Fruit fly (Drosophila melanogaster) whole organism, embryonic: ENCODE measurements around the gene Nepl18.

Source experiments
- Atf6 ChIP-seq: fragments of 200-800 bp; sonication (Bioruptor generic); IDR thresholded peaks from 2 replicates; pipeline ENCODE4 v1.3.6; 2022; ENCODE audit warnings: missing biosample characterization, missing genetic modification characterization
- Awh ChIP-seq: fragments of 200-800 bp; sonication (Bioruptor generic); IDR thresholded peaks from 2 replicates; pipeline ENCODE4, ENCODE4 v1.3.6; 2022; ENCODE audit warnings: missing biosample characterization, missing genetic modification characterization
- Bdp1 ChIP-seq: fragments of 200-800 bp; sonication (Bioruptor generic); optimal IDR thresholded peaks from 3 replicates; lab custom pipeline; 2016; ENCODE audit warnings: missing biosample characterization, missing genetic modification characterization
- CG11456 ChIP-seq: fragments of 200-800 bp; sonication (Bioruptor generic); IDR thresholded peaks from 3 replicates; pipeline ENCODE4 v1.3.6; 2022; ENCODE audit warnings: missing biosample characterization, missing genetic modification characterization
- CG12104 ChIP-seq: fragments of 200-800 bp; sonication (Bioruptor generic); optimal IDR thresholded peaks from 3 replicates; lab custom pipeline; 2016; ENCODE audit warnings: missing biosample characterization, missing genetic modification characterization
- CG14441 ChIP-seq: fragments of 200-800 bp; sonication (Bioruptor generic); IDR thresholded peaks from 2 replicates; pipeline ENCODE4 v1.3.6; 2022; ENCODE audit warnings: missing biosample characterization, missing genetic modification characterization
- CG1602 ChIP-seq: fragments of 200-800 bp; sonication (Bioruptor generic); optimal IDR thresholded peaks from 3 replicates; lab custom pipeline; 2016; ENCODE audit warnings: missing biosample characterization, missing genetic modification characterization
- CG1603 ChIP-seq: fragments of 200-800 bp; sonication (Bioruptor generic); optimal IDR thresholded peaks from 2 replicates; lab custom pipeline; 2019; ENCODE audit warnings: missing biosample characterization, mild to moderate bottlenecking, missing genetic modification characterization, moderate library complexity
- CG16863 ChIP-seq: fragments of 200-800 bp; sonication (Bioruptor generic); optimal IDR thresholded peaks from 3 replicates; lab custom pipeline; 2016; ENCODE audit warnings: missing biosample characterization, missing genetic modification characterization
- CG2129 ChIP-seq: fragments of 200-800 bp; sonication (Bioruptor generic); IDR thresholded peaks from 2 replicates; pipeline ENCODE4 v1.3.6; 2022; ENCODE audit warnings: missing biosample characterization, missing genetic modification characterization; ENCODE audit not compliant: partially characterized antibody
- CG2199 ChIP-seq: fragments of 200-800 bp; sonication (Bioruptor generic); IDR thresholded peaks from 3 replicates; pipeline ENCODE4 v1.3.6; 2022; ENCODE audit warnings: missing biosample characterization, missing genetic modification characterization
- CG3163 ChIP-seq: fragments of 200-800 bp; sonication (Bioruptor generic); optimal IDR thresholded peaks from 3 replicates; lab custom pipeline; 2016; ENCODE audit warnings: missing biosample characterization, missing genetic modification characterization
- CG33213 ChIP-seq: fragments of 200-800 bp; sonication (Bioruptor generic); optimal IDR thresholded peaks from 3 replicates; lab custom pipeline; 2016; ENCODE audit warnings: missing biosample characterization, missing genetic modification characterization
- CG3726 ChIP-seq: fragments of 200-800 bp; sonication (Bioruptor generic); IDR thresholded peaks from 3 replicates; pipeline ENCODE4, ENCODE4 v1.3.6; 2022; ENCODE audit warnings: missing biosample characterization, missing genetic modification characterization
- CG4820 ChIP-seq: fragments of 200-800 bp; sonication (Bioruptor generic); optimal IDR thresholded peaks from 3 replicates; lab custom pipeline; 2016; ENCODE audit warnings: missing biosample characterization, missing genetic modification characterization
- CG5245 ChIP-seq: fragments of 200-800 bp; sonication (Bioruptor generic); optimal IDR thresholded peaks from 3 replicates; lab custom pipeline; 2016; ENCODE audit warnings: missing biosample characterization, missing genetic modification characterization
- CG6175 ChIP-seq: fragments of 200-800 bp; sonication (Bioruptor generic); IDR thresholded peaks from 3 replicates; pipeline ENCODE4 v1.3.6; 2022; ENCODE audit warnings: missing biosample characterization, missing genetic modification characterization
- CG7357 ChIP-seq: fragments of 200-800 bp; sonication (Bioruptor generic); IDR thresholded peaks from 3 replicates; pipeline ENCODE4 v1.3.6; 2022; ENCODE audit warnings: missing biosample characterization, missing genetic modification characterization
- CG7963 ChIP-seq: fragments of 200-800 bp; sonication (Bioruptor generic); IDR thresholded peaks from 3 replicates; pipeline ENCODE4 v1.3.6; 2022; ENCODE audit warnings: missing biosample characterization, missing genetic modification characterization; ENCODE audit not compliant: partially characterized antibody
- Dip2 ChIP-seq: fragments of 200-800 bp; sonication (Bioruptor generic); IDR thresholded peaks from 2 replicates; pipeline ENCODE4 v1.3.6; 2022; ENCODE audit warnings: missing biosample characterization, missing genetic modification characterization
- Doc3 ChIP-seq: fragments of 200-800 bp; sonication (Bioruptor generic); IDR thresholded peaks from 3 replicates; pipeline ENCODE4 v1.3.6; 2022; ENCODE audit warnings: missing biosample characterization, missing genetic modification characterization; ENCODE audit not compliant: partially characterized antibody
- Dref ChIP-seq: fragments of 200-800 bp; sonication (Bioruptor generic); IDR thresholded peaks from 2 replicates; pipeline ENCODE4 v1.3.6; 2022; ENCODE audit warnings: missing biosample characterization, missing genetic modification characterization
- Ets97D ChIP-seq: fragments of 200-800 bp; sonication (Bioruptor generic); optimal IDR thresholded peaks from 3 replicates; lab custom pipeline; 2016; ENCODE audit warnings: missing biosample characterization, missing genetic modification characterization
- Hand ChIP-seq: fragments of 200-800 bp; sonication (Bioruptor generic); optimal IDR thresholded peaks from 2 replicates; lab custom pipeline; 2017; ENCODE audit warnings: mild to moderate bottlenecking, missing biosample characterization, missing genetic modification reagents, missing genetic modification characterization
- HmgD ChIP-seq: fragments of 200-800 bp; sonication (Bioruptor generic); optimal IDR thresholded peaks from 3 replicates; lab custom pipeline; 2016; ENCODE audit warnings: missing biosample characterization, missing genetic modification characterization
- Myb ChIP-seq: fragments of 200-800 bp; sonication (Bioruptor generic); optimal IDR thresholded peaks from 2 replicates; lab custom pipeline; 2016; ENCODE audit warnings: missing biosample characterization, missing genetic modification characterization
- Sry-β ChIP-seq: fragments of 200-800 bp; sonication (Bioruptor generic); optimal IDR thresholded peaks from 2 replicates; lab custom pipeline; 2018; ENCODE audit warnings: missing biosample characterization, mild to moderate bottlenecking, missing genetic modification characterization, moderate library complexity
- YL-1 ChIP-seq: fragments of 200-800 bp; sonication (Bioruptor generic); optimal IDR thresholded peaks from 3 replicates; lab custom pipeline; 2017; ENCODE audit warnings: missing biosample characterization, mild to moderate bottlenecking, missing genetic modification characterization
- btn ChIP-seq: fragments of 200-800 bp; sonication (Bioruptor generic); optimal IDR thresholded peaks from 2 replicates; lab custom pipeline; 2016; ENCODE audit warnings: missing biosample characterization, missing genetic modification characterization
- cato ChIP-seq: fragments of 200-800 bp; sonication (Bioruptor generic); optimal IDR thresholded peaks from 2 replicates; lab custom pipeline; 2016; ENCODE audit warnings: missing biosample characterization, missing genetic modification characterization, borderline replicate concordance
- chif ChIP-seq, 2 experiments: fragments of 200-800 bp; sonication (Bioruptor generic); optimal IDR thresholded peaks; 3 replicates each; lab custom pipeline; 2016; ENCODE audit warnings: missing biosample characterization in 2 of 2, missing genetic modification characterization in 2 of 2
- danr ChIP-seq: fragments of 200-800 bp; sonication (Bioruptor generic); IDR thresholded peaks from 2 replicates; pipeline ENCODE4 v1.3.6; 2022; ENCODE audit warnings: missing biosample characterization, missing genetic modification characterization
- dmrt11E ChIP-seq: fragments of 200-800 bp; sonication (Bioruptor generic); optimal IDR thresholded peaks from 3 replicates; lab custom pipeline; 2018; ENCODE audit warnings: missing biosample characterization, mild to moderate bottlenecking, missing genetic modification characterization, moderate library complexity
- dmrt99B ChIP-seq: fragments of 200-800 bp; sonication (Bioruptor generic); optimal IDR thresholded peaks from 2 replicates; lab custom pipeline; 2018; ENCODE audit warnings: missing biosample characterization, mild to moderate bottlenecking, missing genetic modification characterization, moderate library complexity
- ewg ChIP-seq: fragments of 200-800 bp; sonication (Bioruptor generic); optimal IDR thresholded peaks from 3 replicates; lab custom pipeline; 2017; ENCODE audit warnings: mild to moderate bottlenecking, missing biosample characterization, missing genetic modification reagents, missing genetic modification characterization
- fd3F ChIP-seq: fragments of 200-800 bp; sonication (Bioruptor generic); optimal IDR thresholded peaks from 2 replicates; lab custom pipeline; 2018; ENCODE audit warnings: missing biosample characterization, mild to moderate bottlenecking, missing genetic modification characterization, moderate library complexity
- fru ChIP-seq: fragments of >200 bp; optimal IDR thresholded peaks from 2 replicates; lab custom pipeline; 2017
- gce ChIP-seq: fragments of 200-800 bp; sonication (Bioruptor generic); IDR thresholded peaks from 3 replicates; pipeline ENCODE4 v1.3.6; 2022; ENCODE audit warnings: missing biosample characterization, missing genetic modification characterization
- grau ChIP-seq: fragments of 200-800 bp; optimal IDR thresholded peaks from 3 replicates; lab custom pipeline; 2019; ENCODE audit warnings: missing biosample characterization, mild to moderate bottlenecking, missing genetic modification characterization, moderate library complexity
- inv ChIP-seq: fragments of 200-800 bp; sonication (Bioruptor generic); IDR thresholded peaks from 2 replicates; pipeline ENCODE4 v1.3.6; 2022; ENCODE audit warnings: missing biosample characterization, missing genetic modification characterization; ENCODE audit not compliant: partially characterized antibody
- klu ChIP-seq: fragments of 200-800 bp; sonication (Bioruptor generic); IDR thresholded peaks from 2 replicates; pipeline ENCODE4 v1.3.6; 2022; ENCODE audit warnings: missing biosample characterization, missing genetic modification characterization
- kni ChIP-seq: fragments of 200-800 bp; sonication (Bioruptor generic); optimal IDR thresholded peaks from 3 replicates; lab custom pipeline; 2017; ENCODE audit warnings: mild to moderate bottlenecking, missing biosample characterization, missing genetic modification reagents, missing genetic modification characterization
- nerfin-1 ChIP-seq: fragments of 200-800 bp; sonication (Bioruptor generic); optimal IDR thresholded peaks from 3 replicates; lab custom pipeline; 2019; ENCODE audit warnings: missing biosample characterization, mild to moderate bottlenecking, missing genetic modification characterization, moderate library complexity
- phol ChIP-seq: fragments of 200-800 bp; sonication (Bioruptor generic); optimal IDR thresholded peaks from 3 replicates; lab custom pipeline; 2018; ENCODE audit warnings: missing biosample characterization, mild to moderate bottlenecking, missing genetic modification characterization, moderate library complexity
- pita ChIP-seq: fragments of 200-800 bp; sonication (Bioruptor generic); optimal IDR thresholded peaks from 2 replicates; lab custom pipeline; 2017; ENCODE audit warnings: missing biosample characterization, mild to moderate bottlenecking, missing genetic modification characterization
- row ChIP-seq: fragments of 200-800 bp; sonication (Bioruptor generic); IDR thresholded peaks from 3 replicates; pipeline ENCODE4 v1.3.6; 2022; ENCODE audit warnings: missing biosample characterization, missing genetic modification characterization
- ttk ChIP-seq: fragments of 200-800 bp; sonication (Bioruptor generic); IDR thresholded peaks from 2 replicates; pipeline ENCODE4 v2.1.2; 2022; ENCODE audit warnings: missing biosample characterization, missing genetic modification characterization
- tx ChIP-seq: fragments of 200-800 bp; sonication (Bioruptor generic); optimal IDR thresholded peaks from 2 replicates; lab custom pipeline; 2016; ENCODE audit warnings: missing biosample characterization, missing genetic modification characterization
- wek ChIP-seq: fragments of 200-800 bp; sonication (Bioruptor generic); optimal IDR thresholded peaks from 3 replicates; lab custom pipeline; 2018; ENCODE audit warnings: missing biosample characterization, mild to moderate bottlenecking, missing genetic modification characterization, moderate library complexity

Nepl18 gene

dm6 chr3R:28844611-28845376 lies 30.6 kb upstream of the Nepl18 start, which contains the start of the genes Apc and spg (continued):
- TF ChIP-seq Hand (GFP tag; lab: Kevin White, UChicago) (peak; percentile 40), ttk (GFP tag; lab: Robert Waterston, UW) (peak; percentile 29; the same call in 1 of the 2 replicates), Doc3 (peak; percentile 68), row (peak; percentile 82), Atf6 (peak; percentile 48; the same call in 1 of the 2 replicates), phol (tag; lab: Kevin White, UChicago) (peak; percentile 59), CG3726 (GFP tag; lab: Robert Waterston, UW) (no peak), nerfin-1 (tag; lab: Kevin White, UChicago) (peak; percentile 42), btn (no peak), CG2129 (peak; percentile 60), chif (GFP tag; optimal IDR thresholded peaks at IDR 0.05; lab: Kevin White, UChicago) (peak in 1 of 2 experiments; percentile 7), dmrt11E (tag; lab: Kevin White, UChicago) (peak; percentile 30), Sry-β (GFP tag; lab: Kevin White, UChicago) (no peak), fru (lab: Kevin White, UChicago) (no peak), tx (GFP tag; lab: Kevin White, UChicago) (no peak), inv (GFP tag; lab: Robert Waterston, UW) (peak; percentile 61), fd3F (GFP tag; lab: Kevin White, UChicago) (peak; percentile 11), CG5245 (GFP tag; lab: Kevin White, UChicago) (no peak), klu (no peak), CG33213 (GFP tag; lab: Kevin White, UChicago) (peak; percentile 71), CG2199 (GFP tag; lab: Robert Waterston, UW) (0 out of 3 replicates have a peak, but pooled peaks have one; percentile 44), kni (GFP tag; lab: Kevin White, UChicago) (peak; percentile 16), CG3163 (GFP tag; lab: Kevin White, UChicago) (peak; percentile 36), danr (GFP tag; lab: Robert Waterston, UW) (no peak), Dip2 (no peak), dmrt99B (peak; percentile 30), pita (GFP tag; lab: Kevin White, UChicago) (peak; percentile 82), wek (peak; percentile 79), YL-1 (GFP tag; lab: Kevin White, UChicago) (peak; percentile 70), Bdp1 (GFP tag; lab: Kevin White, UChicago) (peak; percentile 31), Ets97D (peak; percentile 63), gce (GFP tag; lab: Robert Waterston, UW) (0 out of 3 replicates have a peak, but pooled peaks have one; percentile 35), HmgD (peak; percentile 50), CG14441 (GFP tag; lab: Robert Waterston, UW) (no peak), Myb (GFP tag; lab: Kevin White, UChicago) (peak; percentile 4), CG7963 (GFP tag; lab: Robert Waterston, UW) (no peak), CG16863 (GFP tag; lab: Kevin White, UChicago) (peak; percentile 10), CG11456 (no peak), CG6175 (GFP tag; lab: Robert Waterston, UW) (no peak), cato (peak; percentile 37), grau (tag; lab: Kevin White, UChicago) (peak; percentile 31), CG7357 (GFP tag; lab: Robert Waterston, UW) (no peak), CG1602 (GFP tag; lab: Kevin White, UChicago) (no peak), ewg (GFP tag; lab: Kevin White, UChicago) (peak; percentile 50), Awh (GFP tag; lab: Robert Waterston, UW) (peak; percentile 74; the same call in 1 of the 2 replicates), CG4820 (GFP tag; lab: Kevin White, UChicago) (no peak), CG1603 (peak; percentile 69), Dref (no peak; the same call in 1 of the 2 replicates), CG12104 (GFP tag; lab: Kevin White, UChicago) (no peak)
